Worm (Caenorhabditis elegans): ENCODE results near the gene srbc-67.
"Not testable (repeated sequence)": the region's sequence is repeated elsewhere in the genome, so short reads cannot be mapped to it uniquely, and the experiment has no call there.

The srbc-67 gene

DNA sequence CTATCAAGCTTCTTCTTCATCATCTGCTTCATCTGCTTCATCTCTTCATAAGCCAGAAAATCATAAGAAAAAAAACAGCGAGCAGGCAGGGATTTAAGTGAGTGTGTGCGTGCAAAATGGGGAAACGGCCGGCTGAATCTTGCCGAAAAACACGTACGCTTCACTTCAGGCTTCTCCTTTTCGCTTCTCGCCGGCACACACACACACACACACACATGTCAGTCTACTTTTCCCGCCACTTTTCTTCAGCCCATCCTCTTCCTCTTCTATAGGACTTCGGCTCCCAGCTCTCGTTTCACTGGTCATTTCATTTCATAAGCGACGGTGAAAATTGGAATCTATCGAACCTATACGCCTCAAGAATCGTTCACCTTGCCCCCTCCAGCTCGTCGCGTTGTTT lies 38.2 kb upstream of the srbc-67 start:
- TF ChIP-seq hlh-8 (tag; optimal IDR thresholded peaks at IDR 0.05) (no peak), ceh-22 (tag; optimal IDR thresholded peaks at IDR 0.05) (no peak), K09A11.1 (tag; optimal IDR thresholded peaks at IDR 0.05; ENCODE audit: insufficient read depth) (no peak), pqm-1 (tag; optimal IDR thresholded peaks at IDR 0.05) (no peak), ets-4 (tag; optimal IDR thresholded peaks at IDR 0.05) (no peak), unc-3 (GFP tag; conservative IDR thresholded peaks at IDR 0.05) (no peak), unc-3 (tag; optimal IDR thresholded peaks at IDR 0.05) (no peak), elt-4 (tag; optimal IDR thresholded peaks at IDR 0.05) (no peak), fkh-10 (GFP tag; optimal IDR thresholded peaks at IDR 0.05) (no peak), npax-4 (tag; optimal IDR thresholded peaks at IDR 0.05) (no peak), F13H6.1 (tag; optimal IDR thresholded peaks at IDR 0.05) (no peak), ahr-1 (tag; optimal IDR thresholded peaks at IDR 0.05) (no peak), pha-2 (tag; optimal IDR thresholded peaks at IDR 0.05) (no peak), ttx-3 (tag; optimal IDR thresholded peaks at IDR 0.05) (no peak), hlh-13 (GFP tag; optimal IDR thresholded peaks at IDR 0.05) (no peak), fax-1 (tag; optimal IDR thresholded peaks at IDR 0.05) (no peak)

DNA sequence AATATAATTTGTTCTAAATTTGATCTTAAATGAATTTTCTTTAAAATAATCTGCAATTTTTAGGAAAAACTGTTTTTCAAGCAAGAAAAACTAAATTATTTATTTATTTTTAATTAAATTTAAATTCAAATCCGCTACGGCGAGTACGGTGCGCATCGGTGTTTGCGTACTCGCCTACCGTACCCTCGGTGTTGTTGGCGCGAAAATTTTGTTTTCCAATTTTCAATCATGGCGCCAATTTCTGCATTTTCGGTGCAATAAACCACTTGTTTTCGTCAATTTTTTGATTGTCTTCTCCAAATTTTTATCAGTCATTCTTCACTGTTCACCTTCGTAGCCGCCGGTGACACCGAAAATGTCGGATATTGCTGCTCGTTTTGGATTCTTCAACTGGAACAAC lies 37.8 kb upstream of the srbc-67 start, which contains the start of gene pygl-1:
Gene pygl-1, plus strand, starts transcription at position 211 of the 400 bp plus-strand sequence.
- TF ChIP-seq fkh-10 (GFP tag; optimal IDR thresholded peaks at IDR 0.05), result no peak
- no peak for TF ChIP-seq Y22D7AL.16 (tag; optimal IDR thresholded peaks at IDR 0.05)
- no peak for TF ChIP-seq elt-2 (tag; optimal IDR thresholded peaks at IDR 0.05)
- no peak for TF ChIP-seq ceh-24 (tag; optimal IDR thresholded peaks at IDR 0.05)
- TF ChIP-seq pha-2 (tag; optimal IDR thresholded peaks at IDR 0.05), result no peak
- no peak for TF ChIP-seq unc-55 (GFP tag; optimal IDR thresholded peaks at IDR 0.05)
- no peak for TF ChIP-seq C08G9.2 (tag; optimal IDR thresholded peaks at IDR 0.05)

DNA sequence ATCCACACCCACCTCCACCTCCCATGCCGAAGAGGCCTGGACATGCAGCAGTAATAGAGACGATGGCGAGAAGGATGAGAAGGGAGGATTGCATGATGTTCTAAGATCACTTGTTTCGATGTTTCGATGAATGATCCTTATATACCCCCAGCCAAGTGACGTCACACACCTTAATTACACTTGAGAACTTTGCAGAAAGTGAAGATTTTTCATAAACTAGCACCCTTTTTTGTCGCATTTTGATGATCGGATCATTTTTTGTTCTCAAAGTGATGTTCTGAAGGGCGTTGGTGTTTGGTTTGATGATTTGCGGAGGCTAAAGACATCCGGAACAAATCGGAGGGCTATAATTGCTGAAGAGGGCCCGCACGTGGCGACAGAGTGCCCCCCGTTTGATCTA lies 34.7 kb upstream of the srbc-67 start, which contains the start of gene grl-27:
Gene grl-27, minus strand, starts transcription at position 101 of the 400 bp plus-strand sequence.
- no peak for TF ChIP-seq unc-42 (tag; optimal IDR thresholded peaks at IDR 0.05)
- TF ChIP-seq hlh-15 (tag; optimal IDR thresholded peaks at IDR 0.05), result no peak
- TF ChIP-seq nhr-232 (tag; optimal IDR thresholded peaks at IDR 0.05), result no peak
- TF ChIP-seq ceh-22 (tag; optimal IDR thresholded peaks at IDR 0.05), result no peak
- no peak for TF ChIP-seq tbx-2 (tag; optimal IDR thresholded peaks at IDR 0.05)
- TF ChIP-seq madf-2 (tag; optimal IDR thresholded peaks at IDR 0.05), result no peak
- no peak for TF ChIP-seq nhr-11 (tag; optimal IDR thresholded peaks at IDR 0.05)

DNA sequence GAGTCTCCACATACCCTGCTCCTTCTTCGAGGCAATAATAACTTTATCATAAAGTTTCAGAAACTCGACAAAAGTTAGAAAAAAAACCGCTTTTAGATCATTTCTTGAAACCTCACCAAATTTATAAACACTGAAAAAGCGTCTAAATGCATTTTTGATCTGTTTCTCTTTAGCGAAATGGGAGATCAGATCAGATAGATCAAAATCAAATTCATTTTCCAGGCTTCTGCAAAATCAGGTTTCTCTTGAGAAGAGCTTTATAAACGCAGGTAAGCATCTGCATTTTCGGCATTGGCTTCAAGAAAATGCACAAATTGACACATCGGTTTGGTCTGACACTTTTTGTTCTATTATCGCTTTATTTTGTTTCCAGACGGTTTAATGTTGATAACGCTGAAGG lies 31.4 kb upstream of the srbc-67 start, which contains the start of gene F40C5.1:
Gene F40C5.1, plus strand, starts transcription at position 301 of the 400 bp plus-strand sequence.
- not testable (repeated sequence) for TF ChIP-seq ceh-30, Y22D7AL.16, ceh-34 (tag; optimal IDR thresholded peaks at IDR 0.05)

DNA sequence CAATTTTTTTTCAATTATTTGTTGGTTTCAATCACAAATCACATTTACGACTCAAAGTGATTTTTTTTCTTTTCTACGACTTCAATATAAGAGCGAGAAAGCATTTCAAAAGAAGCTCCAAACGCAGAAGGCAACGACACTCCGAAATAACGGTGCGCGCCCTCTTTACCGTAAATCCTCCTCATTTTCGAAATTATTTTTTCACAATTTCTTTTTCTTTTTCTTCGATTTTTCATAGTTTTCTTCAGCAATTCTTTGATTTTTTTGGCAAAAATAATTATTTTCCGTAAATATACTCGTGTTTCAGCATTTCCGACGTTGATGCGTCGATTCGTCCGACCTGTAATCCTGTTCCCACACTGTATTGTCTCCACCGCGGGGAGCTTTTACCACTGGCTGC lies 29.7 kb upstream of the srbc-67 start, which contains the start of gene F40C5.2:
Gene F40C5.2, plus strand, starts transcription at position 301 of the 400 bp plus-strand sequence.
- TF ChIP-seq dve-1, ceh-48, ttx-3 (tag; optimal IDR thresholded peaks at IDR 0.05): not testable (repeated sequence)

DNA sequence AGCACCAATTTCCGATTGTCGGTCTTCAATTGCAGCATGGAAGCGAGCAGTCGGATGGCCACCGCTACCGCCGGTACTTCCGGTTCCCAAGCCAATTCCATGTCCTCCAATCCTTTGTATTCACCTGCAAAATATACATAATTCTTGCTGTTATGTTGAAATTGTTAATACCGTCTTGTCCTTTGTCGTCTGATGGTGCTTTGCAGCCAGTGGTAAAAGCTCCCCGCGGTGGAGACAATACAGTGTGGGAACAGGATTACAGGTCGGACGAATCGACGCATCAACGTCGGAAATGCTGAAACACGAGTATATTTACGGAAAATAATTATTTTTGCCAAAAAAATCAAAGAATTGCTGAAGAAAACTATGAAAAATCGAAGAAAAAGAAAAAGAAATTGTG lies 23.3 kb upstream of the srbc-67 start, which contains the start of gene T24A6.17:
Gene T24A6.17, minus strand, starts transcription at position 101 of the 400 bp plus-strand sequence.
- not testable (repeated sequence) for TF ChIP-seq elt-2, ceh-9, C08G9.2 (tag; optimal IDR thresholded peaks at IDR 0.05)

All from whole organism, late embryonic.